Worm (Caenorhabditis elegans) whole organism, L1 larva: ENCODE data around the gene lec-5.

Experiments used
- ama-1 ChIP-seq: fragments of 150-350 bp; optimal IDR thresholded peaks from 2 replicates; lab custom pipeline; 2014
- egl-27 ChIP-seq, 2 experiments: fragments of 150-350 bp in 1 of 2; sonication (generic microtip); optimal IDR thresholded peaks; 3 replicates each; lab custom pipeline; 2017 to 2018; ENCODE audit warnings: missing biosample characterization in 2 of 2, missing genetic modification characterization in 2 of 2, missing genetic modification reagents in 2 of 2
- fos-1 ChIP-seq: fragments of 150-350 bp; optimal IDR thresholded peaks from 2 replicates; lab custom pipeline; 2014; ENCODE audit warnings: missing biosample characterization, missing genetic modification characterization

- TF ChIP-seq ama-1 (lab: Kevin White, UChicago): no peak
- TF ChIP-seq egl-27 (tag; optimal IDR thresholded peaks at IDR 0.05; lab: Kevin White, UChicago): no peak
- TF ChIP-seq fos-1 (tag; lab: Kevin White, UChicago): no peak
Measured at ce11 chrII:5833136-5833535, 7.8 kb downstream of the lec-5 start, which contains the start of gene gtap-1.
